Worm (Caenorhabditis elegans) whole organism, L3 larva: ENCODE measurements around the gene F56D2.2.

Source experiments
- ceh-82 ChIP-seq: fragments of 150-350 bp; optimal IDR thresholded peaks from 2 replicates; lab custom pipeline; 2014; ENCODE audit warnings: missing biosample characterization, missing genetic modification characterization
- daf-12 ChIP-seq: fragments of 150-350 bp; optimal IDR thresholded peaks from 2 replicates; lab custom pipeline; 2014; ENCODE audit warnings: missing biosample characterization, missing genetic modification reagents, missing genetic modification characterization
- lin-39 ChIP-seq: fragments of 150-350 bp; optimal IDR thresholded peaks from 2 replicates; lab custom pipeline; 2018; ENCODE audit warnings: missing biosample characterization, missing genetic modification reagents, missing genetic modification characterization
- snpc-4 ChIP-seq: fragments of 150-350 bp; optimal IDR thresholded peaks from 2 replicates; lab custom pipeline; 2014; ENCODE audit warnings: missing biosample characterization, missing genetic modification characterization
- ztf-11 ChIP-seq: fragments of 150-350 bp; optimal IDR thresholded peaks from 2 replicates; lab custom pipeline; 2014; ENCODE audit warnings: missing biosample characterization, missing genetic modification characterization
- ztf-4 ChIP-seq: fragments of 150-350 bp; optimal IDR thresholded peaks from 2 replicates; lab custom pipeline; 2014; ENCODE audit warnings: missing biosample characterization, missing genetic modification characterization

DNA sequence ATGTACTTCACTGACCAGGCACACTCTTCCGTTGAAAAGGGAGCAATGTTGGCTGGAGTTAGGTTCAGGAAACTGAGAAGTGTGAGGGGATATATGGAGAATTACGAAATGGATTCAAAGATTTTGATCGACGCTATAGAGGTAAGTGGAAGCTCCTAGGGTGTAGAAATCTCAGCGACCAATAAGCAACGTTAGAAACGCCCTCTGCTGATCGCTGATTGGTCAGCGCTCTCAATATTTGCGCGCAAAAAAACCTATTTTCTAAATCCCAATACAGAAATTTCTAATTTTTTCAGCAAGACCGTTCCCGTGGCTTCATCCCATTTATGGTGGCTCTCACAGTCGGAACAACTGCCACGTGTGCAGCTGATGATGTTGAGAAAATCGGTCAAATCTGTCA is 28.6 kb downstream of the F56D2.2 start:
- no peak for TF ChIP-seq lin-39 (tag; lab: Kevin White, UChicago)
- TF ChIP-seq ztf-11 (tag; lab: Kevin White, UChicago): no peak
- no peak for TF ChIP-seq snpc-4 (tag; lab: Kevin White, UChicago)
- no peak for TF ChIP-seq daf-12 (tag; lab: Kevin White, UChicago)
- TF ChIP-seq ztf-4 (tag; lab: Kevin White, UChicago): no peak
- no peak for TF ChIP-seq ceh-82 (tag; lab: Kevin White, UChicago)
